Worm (Caenorhabditis elegans): Measurements from ENCODE around the gene Y110A2AL.4.

Gene Y110A2AL.4

DNA sequence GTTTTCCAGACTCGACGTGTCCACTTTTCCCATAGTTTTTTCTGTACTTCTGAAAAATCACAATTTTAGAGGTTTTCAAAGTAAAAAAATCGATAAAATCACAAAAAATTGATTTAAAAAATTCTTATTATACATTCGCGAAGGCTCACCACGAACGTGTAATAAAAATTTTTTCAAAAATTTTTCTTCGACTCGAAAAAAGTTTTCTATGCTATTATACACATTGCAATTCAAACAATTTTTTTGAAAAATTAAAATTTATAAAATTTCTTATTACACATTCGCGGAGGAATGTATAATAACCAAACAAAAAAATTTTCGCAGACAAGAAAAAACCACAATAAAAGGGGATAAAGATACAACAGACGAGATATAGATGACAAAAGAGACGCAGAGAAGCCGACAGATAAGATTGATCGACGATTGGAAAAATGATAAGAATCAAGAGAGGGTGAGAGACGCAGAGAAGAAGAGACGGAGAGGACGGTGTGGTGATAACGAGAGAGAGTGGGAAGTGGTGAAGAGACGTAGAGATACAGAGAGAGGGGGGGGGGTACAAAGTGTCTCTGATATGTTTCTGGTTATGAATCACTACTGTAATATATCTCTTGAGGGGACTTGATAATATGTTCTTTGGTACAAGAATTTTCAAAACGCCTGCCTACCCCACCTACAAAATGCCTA lies 38.4 kb upstream of the Y110A2AL.4 start, which contains the start of gene nhr-119:
Gene nhr-119 (minus strand): TSS at position 51 of the 684 bp plus-strand sequence.
- TF ChIP-seq lin-35 (GFP tag; optimal IDR thresholded peaks at IDR 0.05), result peak in 1 of 3 experiments; percentile 41
- peak; percentile 23 for TF ChIP-seq atf-7 (tag; optimal IDR thresholded peaks at IDR 0.05)
- peak; percentile 57 for TF ChIP-seq mcd-1 (GFP tag; IDR thresholded peaks at IDR 0.05)
- peak; percentile 82 for TF ChIP-seq hmg-1.2 (GFP tag; IDR thresholded peaks at IDR 0.05)
- TF ChIP-seq ekl-4 (GFP tag; IDR thresholded peaks at IDR 0.05), result 0 out of 2 replicates have a peak, but pooled peaks have one; percentile 38
- no peak for TF ChIP-seq ceh-40 (GFP tag; IDR thresholded peaks at IDR 0.05)
- no peak for TF ChIP-seq Y56A3A.18 (GFP tag; IDR thresholded peaks at IDR 0.05)
- peak; percentile 61 for TF ChIP-seq ztf-26 (tag; optimal IDR thresholded peaks at IDR 0.05)
- TF ChIP-seq egrh-3 (GFP tag; IDR thresholded peaks at IDR 0.05), result peak; percentile 66
- peak; percentile 15 for TF ChIP-seq tbp1 (GFP tag; optimal IDR thresholded peaks at IDR 0.05)
- peak; percentile 5 for TF ChIP-seq chd-7 (tag; optimal IDR thresholded peaks at IDR 0.05)
- peak; percentile 75 for TF ChIP-seq lin-40 (tag; optimal IDR thresholded peaks at IDR 0.05)
- no peak for TF ChIP-seq cebp-1 (GFP tag; IDR thresholded peaks at IDR 0.05)
- peak; percentile 42 for TF ChIP-seq cebp-1 (tag; optimal IDR thresholded peaks at IDR 0.05)
- TF ChIP-seq nfyb-1 (GFP tag; IDR thresholded peaks at IDR 0.05), result 0 out of 2 replicates have a peak, but pooled peaks have one; percentile 24
- TF ChIP-seq dox-1 (GFP tag; IDR thresholded peaks at IDR 0.05), result peak; percentile 48; the same call in 1 of the 2 replicates
- TF ChIP-seq ztf-25 (GFP tag; IDR thresholded peaks at IDR 0.05), result no peak
- TF ChIP-seq F22D6.2 (tag; optimal IDR thresholded peaks at IDR 0.05), result peak; percentile 33
- TF ChIP-seq nhr-80 (tag; optimal IDR thresholded peaks at IDR 0.05), result peak; percentile 67
- peak in 1 of 2 experiments; percentile 42 for TF ChIP-seq let-607 (tag; optimal IDR thresholded peaks at IDR 0.05)
- no peak for TF ChIP-seq akir-1 (GFP tag; optimal IDR thresholded peaks at IDR 0.05)

DNA sequence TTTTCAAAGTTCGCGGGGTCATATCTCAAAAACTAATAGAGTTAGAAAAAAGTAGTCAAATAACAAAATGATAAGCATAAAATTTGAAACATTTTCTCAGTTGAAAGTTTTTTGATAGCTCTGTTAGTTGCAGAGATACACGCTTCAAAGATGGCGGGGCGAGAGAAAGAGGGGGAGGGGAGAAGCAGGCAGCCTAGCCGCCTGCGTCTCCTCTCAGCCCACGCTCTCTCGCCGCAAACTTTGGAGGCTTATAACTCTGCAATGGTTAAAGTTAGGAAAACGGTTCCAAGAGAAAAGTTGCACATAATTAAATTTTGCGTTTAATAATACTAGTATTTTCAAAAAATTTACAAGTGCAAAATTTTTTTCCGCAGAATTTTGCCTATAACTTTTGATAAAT lies 37.3 kb upstream of the Y110A2AL.4 start:
- TF ChIP-seq F57A8.1 (GFP tag; optimal IDR thresholded peaks at IDR 0.05), result no peak
- peak; percentile 55 for TF ChIP-seq hmg-1.2 (GFP tag; IDR thresholded peaks at IDR 0.05)
- peak; percentile 58; the same call in 1 of the 2 replicates for TF ChIP-seq zfh-2 (GFP tag; conservative IDR thresholded peaks at IDR 0.05)

DNA sequence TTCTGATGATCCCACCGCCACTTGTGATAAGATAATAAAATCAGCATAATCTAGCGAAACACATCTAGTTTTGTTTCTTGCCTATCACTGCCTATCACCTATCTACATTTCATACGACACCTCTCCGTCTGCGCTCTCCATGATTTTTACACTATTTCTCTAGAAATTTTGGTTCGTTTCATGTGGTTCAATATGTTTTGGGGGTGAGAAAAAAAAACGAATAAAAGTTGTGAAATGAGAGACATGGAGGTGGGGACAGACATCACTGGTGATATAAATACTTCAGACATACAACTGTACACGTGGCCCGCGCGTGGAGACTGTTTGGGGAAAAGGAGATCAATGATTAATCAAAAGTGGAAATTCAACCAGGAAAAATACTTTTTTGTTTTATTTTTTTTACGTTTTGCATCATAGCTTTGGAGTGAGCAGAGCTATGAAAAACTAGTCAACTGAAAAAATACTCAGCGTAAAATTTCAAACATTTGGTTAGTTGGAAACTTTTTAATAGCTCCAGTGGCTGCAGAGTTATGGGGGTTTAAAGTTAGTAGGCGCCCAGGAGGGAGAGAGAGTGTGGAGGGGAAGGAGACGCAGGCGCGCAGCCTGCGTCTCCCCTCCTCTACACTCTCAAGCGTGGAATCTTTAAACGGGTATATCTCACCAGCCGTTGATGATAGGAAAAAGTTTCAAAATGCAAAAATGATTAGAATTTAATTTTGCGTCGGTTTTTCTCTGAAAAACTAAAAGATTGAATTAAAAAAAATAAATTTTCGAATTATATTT lies 36.1 kb upstream of the Y110A2AL.4 start:
- TF ChIP-seq ztf-28 (GFP tag; IDR thresholded peaks at IDR 0.05), result no peak
- peak; percentile 91 for TF ChIP-seq hmg-1.2 (GFP tag; IDR thresholded peaks at IDR 0.05)
- TF ChIP-seq nhr-80 (tag; optimal IDR thresholded peaks at IDR 0.05), result peak; percentile 75
- TF ChIP-seq ZK185.1 (tag; optimal IDR thresholded peaks at IDR 0.05; ENCODE audit: poor library complexity, severe bottlenecking), result no peak
- TF ChIP-seq cebp-1 (GFP tag; IDR thresholded peaks at IDR 0.05), result no peak
- TF ChIP-seq cebp-1 (tag; optimal IDR thresholded peaks at IDR 0.05), result peak; percentile 44

- TF ChIP-seq somi-1 (GFP tag; optimal IDR thresholded peaks at IDR 0.05) (peak; percentile 45), attf-3 (GFP tag; conservative IDR thresholded peaks at IDR 0.05) (no peak), F23B12.7 (tag; optimal IDR thresholded peaks at IDR 0.05; ENCODE audit: insufficient read depth) (peak; percentile 36), cebp-1 (GFP tag; IDR thresholded peaks at IDR 0.05) (no peak), cebp-1 (tag; optimal IDR thresholded peaks at IDR 0.05) (peak; percentile 2), hmg-1.2 (GFP tag; IDR thresholded peaks at IDR 0.05) (peak; percentile 33; the same call in 1 of the 2 replicates), mxl-1 (tag; optimal IDR thresholded peaks at IDR 0.05) (no peak)
These were observed 34.9 kb upstream of the Y110A2AL.4 start for ce11 chrII:2804245-2804644.

Data from whole organism, young adult.